Worm (Caenorhabditis elegans): ENCODE results near the gene sel-13.

ce11 chrIII:4748109-4748508 lies 48.1 kb upstream of the sel-13 start, which contains the start of gene col-89:
- TF ChIP-seq zip-8 (tag; optimal IDR thresholded peaks at IDR 0.05) = no peak
- TF ChIP-seq nhr-12 (tag; optimal IDR thresholded peaks at IDR 0.05) = no peak
- TF ChIP-seq unc-39 (tag; optimal IDR thresholded peaks at IDR 0.05) = no peak
- TF ChIP-seq cnd-1 (tag; optimal IDR thresholded peaks at IDR 0.05) = no peak
- no peak for TF ChIP-seq lsy-2 (tag; optimal IDR thresholded peaks at IDR 0.05)
- TF ChIP-seq nhr-28 (tag; optimal IDR thresholded peaks at IDR 0.05) = no peak
- no peak for TF ChIP-seq M03D4.4 (tag; optimal IDR thresholded peaks at IDR 0.05)
- no peak for TF ChIP-seq nhr-2 (tag; optimal IDR thresholded peaks at IDR 0.05)
- no peak for TF ChIP-seq sem-2 (GFP tag; optimal IDR thresholded peaks at IDR 0.05)
- no peak for TF ChIP-seq pha-4 (tag; optimal IDR thresholded peaks at IDR 0.05)
- TF ChIP-seq ces-1 (GFP tag; optimal IDR thresholded peaks at IDR 0.05) = no peak
